Fruit fly (Drosophila melanogaster): ENCODE results near the gene TrpRS-m.

- no peak for TF ChIP-seq Blimp-1 (GFP tag; optimal IDR thresholded peaks at IDR 0.05)
- no peak for TF ChIP-seq Ada2b (GFP tag; IDR thresholded peaks at IDR 0.05)
- no peak for TF ChIP-seq CG5180 (GFP tag; optimal IDR thresholded peaks at IDR 0.05)
- TF ChIP-seq zfh2 (GFP tag; optimal IDR thresholded peaks at IDR 0.05) = no peak
- TF ChIP-seq fd3F (GFP tag; optimal IDR thresholded peaks at IDR 0.05) = no peak
- TF ChIP-seq tna (GFP tag; IDR thresholded peaks at IDR 0.05; ENCODE audit: partially characterized antibody) = no peak
- TF ChIP-seq Vsx1 (GFP tag; optimal IDR thresholded peaks at IDR 0.05) = no peak
- no peak for TF ChIP-seq CG2199 (GFP tag; IDR thresholded peaks at IDR 0.05)
- TF ChIP-seq CG3726 (GFP tag; IDR thresholded peaks at IDR 0.05) = no peak
Observed at dm6 chr3L:17878781-17879360, 29.3 kb downstream of the TrpRS-m start, which contains the start of gene CG7408.
